Worm (Caenorhabditis elegans): ENCODE measurements around the gene Y49F6B.14.

DNA sequence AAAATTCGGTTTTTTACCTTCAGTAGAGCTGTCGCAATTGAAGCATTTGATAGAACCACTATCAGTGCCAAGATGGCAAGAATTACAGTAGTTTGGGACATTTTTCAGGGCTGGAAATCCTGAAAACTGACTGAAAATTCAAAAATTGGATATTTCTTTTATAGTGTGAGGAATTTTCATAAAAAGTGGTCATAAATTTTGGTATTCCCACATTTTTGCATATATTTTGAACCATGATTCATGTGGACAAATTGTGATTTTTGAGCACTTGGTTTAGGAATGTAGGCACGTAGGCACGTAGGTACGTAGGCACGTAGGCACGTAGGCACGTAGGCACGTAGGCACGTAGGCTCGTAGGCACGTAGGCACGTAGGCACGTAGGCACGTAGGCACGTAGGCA lies 3.0 kb downstream of the Y49F6B.14 start, which contains the start of gene Y49F6B.19:
- TF ChIP-seq klf-2 (GFP tag; conservative IDR thresholded peaks at IDR 0.05) = no peak
- TF ChIP-seq cog-1 (tag; optimal IDR thresholded peaks at IDR 0.05) = no peak
- no peak for TF ChIP-seq flt-1 (GFP tag; IDR thresholded peaks at IDR 0.05)
